Fruit fly (Drosophila melanogaster) whole organism, embryonic: Measurements from ENCODE around the gene CG7135.

Experiments used
- Awh ChIP-seq: fragments of 200-800 bp; sonication (Bioruptor generic); IDR thresholded peaks from 2 replicates; pipeline ENCODE4, ENCODE4 v1.3.6; 2022; ENCODE audit warnings: missing biosample characterization, missing genetic modification characterization
- B-H1 ChIP-seq: fragments of 200-800 bp; sonication (Bioruptor generic); IDR thresholded peaks from 3 replicates; pipeline ENCODE4 v1.3.6; 2022; ENCODE audit warnings: missing biosample characterization, missing genetic modification characterization
- BEAF-32 ChIP-seq: fragments of 200-800 bp; sonication (Bioruptor generic); optimal IDR thresholded peaks from 3 replicates; lab custom pipeline; 2017; ENCODE audit warnings: missing biosample characterization, missing genetic modification characterization, mild to moderate bottlenecking, moderate library complexity, missing genetic modification reagents
- CG10959 ChIP-seq: fragments of 200-800 bp; sonication (Bioruptor generic); IDR thresholded peaks from 2 replicates; pipeline ENCODE4 v1.3.6; 2022; ENCODE audit warnings: missing biosample characterization, missing genetic modification characterization
- CG11695 ChIP-seq: fragments of 200-800 bp; sonication (Bioruptor generic); IDR thresholded peaks from 3 replicates; pipeline ENCODE4 v1.3.6; 2022; ENCODE audit warnings: missing biosample characterization, missing genetic modification characterization
- CG12071 ChIP-seq: fragments of 200-800 bp; sonication (Bioruptor generic); optimal IDR thresholded peaks from 3 replicates; lab custom pipeline; 2018; ENCODE audit warnings: missing biosample characterization, mild to moderate bottlenecking, missing genetic modification characterization
- CG12659 ChIP-seq: fragments of 200-800 bp; sonication (Bioruptor generic); optimal IDR thresholded peaks from 3 replicates; lab custom pipeline; 2017; ENCODE audit warnings: mild to moderate bottlenecking, missing biosample characterization, missing genetic modification reagents, missing genetic modification characterization
- CG14441 ChIP-seq: fragments of 200-800 bp; sonication (Bioruptor generic); IDR thresholded peaks from 2 replicates; pipeline ENCODE4 v1.3.6; 2022; ENCODE audit warnings: missing biosample characterization, missing genetic modification characterization
- CG15479 ChIP-seq: fragments of 200-800 bp; sonication (Bioruptor generic); optimal IDR thresholded peaks from 3 replicates; lab custom pipeline; 2019; ENCODE audit warnings: missing biosample characterization, mild to moderate bottlenecking, missing genetic modification characterization, moderate library complexity
- CG15514 ChIP-seq: fragments of 200-800 bp; sonication (Bioruptor generic); optimal IDR thresholded peaks from 3 replicates; lab custom pipeline; 2017; ENCODE audit warnings: missing biosample characterization, missing genetic modification characterization, mild to moderate bottlenecking, moderate library complexity, missing genetic modification reagents
- CG1603 ChIP-seq: fragments of 200-800 bp; sonication (Bioruptor generic); optimal IDR thresholded peaks from 2 replicates; lab custom pipeline; 2019; ENCODE audit warnings: missing biosample characterization, mild to moderate bottlenecking, missing genetic modification characterization, moderate library complexity
- CG16813 ChIP-seq: fragments of 200-800 bp; sonication (Bioruptor generic); IDR thresholded peaks from 3 replicates; pipeline ENCODE4 v1.3.6; 2022; ENCODE audit warnings: missing biosample characterization, missing genetic modification characterization; ENCODE audit not compliant: partially characterized antibody
- CG17568 ChIP-seq: fragments of 200-800 bp; sonication (Bioruptor generic); optimal IDR thresholded peaks from 2 replicates; lab custom pipeline; 2018; ENCODE audit warnings: missing biosample characterization, mild to moderate bottlenecking, missing genetic modification characterization, moderate library complexity
- CG17829 ChIP-seq: fragments of 200-800 bp; optimal IDR thresholded peaks from 2 replicates; lab custom pipeline; 2019; ENCODE audit warnings: missing biosample characterization, mild to moderate bottlenecking, missing genetic modification characterization, moderate library complexity
- CG18262 ChIP-seq: fragments of 200-800 bp; optimal IDR thresholded peaks from 3 replicates; lab custom pipeline; 2019; ENCODE audit warnings: missing biosample characterization, mild to moderate bottlenecking, missing genetic modification characterization, moderate library complexity
- CG2116 ChIP-seq: fragments of 200-800 bp; sonication (Bioruptor generic); optimal IDR thresholded peaks from 3 replicates; lab custom pipeline; 2018; ENCODE audit warnings: missing biosample characterization, mild to moderate bottlenecking, missing genetic modification characterization
- CG31388 ChIP-seq: fragments of 200-800 bp; sonication (Bioruptor generic); optimal IDR thresholded peaks from 2 replicates; lab custom pipeline; 2016; ENCODE audit warnings: missing biosample characterization, missing genetic modification characterization
- CG5953 ChIP-seq: fragments of 200-800 bp; sonication (Bioruptor generic); IDR thresholded peaks from 2 replicates; pipeline ENCODE4 v1.3.6; 2022; ENCODE audit warnings: missing biosample characterization, missing genetic modification characterization
- CG8089 ChIP-seq: fragments of 200-800 bp; sonication (Bioruptor generic); optimal IDR thresholded peaks from 3 replicates; lab custom pipeline; 2016; ENCODE audit warnings: missing biosample characterization, missing genetic modification characterization
- CG9609 ChIP-seq: fragments of 200-800 bp; sonication (Bioruptor generic); optimal IDR thresholded peaks from 3 replicates; lab custom pipeline; 2016; ENCODE audit warnings: missing biosample characterization, missing genetic modification characterization
- CHES-1-like ChIP-seq: fragments of 200-800 bp; sonication (Bioruptor generic); optimal IDR thresholded peaks from 2 replicates; lab custom pipeline; 2016; ENCODE audit warnings: missing biosample characterization, missing genetic modification characterization
- D19A ChIP-seq: fragments of 200-800 bp; optimal IDR thresholded peaks from 3 replicates; lab custom pipeline; 2019; ENCODE audit warnings: missing biosample characterization, mild to moderate bottlenecking, missing genetic modification characterization, moderate library complexity
- Dfd ChIP-seq, 2 experiments: fragments of >200 bp; optimal IDR thresholded peaks; 2 replicates each; lab custom pipeline; 2017; ENCODE audit warnings: missing biosample characterization in 2 of 2, missing genetic modification characterization in 2 of 2
- Dp ChIP-seq: fragments of 200-800 bp; sonication (Bioruptor generic); optimal IDR thresholded peaks from 2 replicates; lab custom pipeline; 2018; ENCODE audit warnings: missing biosample characterization, mild to moderate bottlenecking, missing genetic modification characterization, moderate library complexity
- Fer3 ChIP-seq: fragments of 200-800 bp; sonication (Bioruptor generic); optimal IDR thresholded peaks from 2 replicates; lab custom pipeline; 2018; ENCODE audit warnings: missing biosample characterization, mild to moderate bottlenecking, missing genetic modification characterization, moderate library complexity
- HLHmδ ChIP-seq: fragments of 200-800 bp; sonication (Bioruptor generic); optimal IDR thresholded peaks from 2 replicates; lab custom pipeline; 2018; ENCODE audit warnings: missing biosample characterization, mild to moderate bottlenecking, missing genetic modification characterization, moderate library complexity
- Hr39 ChIP-seq: fragments of >200 bp; optimal IDR thresholded peaks from 2 replicates; lab custom pipeline; 2017
- Lhr ChIP-seq: fragments of 200-800 bp; sonication (Bioruptor generic); optimal IDR thresholded peaks from 3 replicates; lab custom pipeline; 2017; ENCODE audit warnings: mild to moderate bottlenecking, missing biosample characterization, missing genetic modification reagents, missing genetic modification characterization
- Lpt ChIP-seq: fragments of >200 bp; optimal IDR thresholded peaks from 2 replicates; lab custom pipeline; 2018; ENCODE audit warnings: missing biosample characterization, missing genetic modification characterization
- MESR4 ChIP-seq: fragments of 200-800 bp; sonication (Bioruptor generic); optimal IDR thresholded peaks from 2 replicates; lab custom pipeline; 2018; ENCODE audit warnings: missing biosample characterization, mild to moderate bottlenecking, missing genetic modification characterization, moderate library complexity
- Med ChIP-seq: fragments of 200-800 bp; sonication (Bioruptor generic); peaks from one replicate; lab custom pipeline; 2016; ENCODE audit warnings: missing biosample characterization, missing genetic modification characterization, mild to moderate bottlenecking, inconsistent platforms, moderate library complexity
- Six4 ChIP-seq: fragments of 200-800 bp; sonication (Bioruptor generic); optimal IDR thresholded peaks from 2 replicates; lab custom pipeline; 2016; ENCODE audit warnings: missing biosample characterization, missing genetic modification characterization
- Sry-δ ChIP-seq: fragments of 200-800 bp; sonication (Bioruptor generic); optimal IDR thresholded peaks from 2 replicates; lab custom pipeline; 2016; ENCODE audit warnings: missing biosample characterization, missing genetic modification characterization
- Tbp ChIP-seq: fragments of >200 bp; optimal IDR thresholded peaks from 2 replicates; lab custom pipeline; 2018; ENCODE audit warnings: missing biosample characterization, missing genetic modification characterization
- Trl ChIP-seq, 3 experiments: fragments of >200 bp in 2 of 3; fragments of 200-800 bp in 1 of 3; sonication (Bioruptor generic) in 1 of 3; optimal IDR thresholded peaks; 2 replicates in 1 of 3; 3 replicates in 2 of 3; lab custom pipeline; 2016 to 2017; ENCODE audit warnings: missing biosample characterization in 1 of 3, missing genetic modification characterization in 1 of 3
- ash1 ChIP-seq: fragments of 200-800 bp; sonication (Bioruptor generic); optimal IDR thresholded peaks from 2 replicates; lab custom pipeline; 2018; ENCODE audit warnings: missing biosample characterization, mild to moderate bottlenecking, missing genetic modification characterization
- bbx ChIP-seq: fragments of 200-800 bp; sonication (Bioruptor generic); IDR thresholded peaks from 2 replicates; pipeline ENCODE4 v1.3.6; 2022; ENCODE audit warnings: missing biosample characterization, missing genetic modification characterization; ENCODE audit not compliant: partially characterized antibody
- bcd ChIP-seq: fragments of 200-800 bp; sonication (Bioruptor generic); optimal IDR thresholded peaks from 2 replicates; lab custom pipeline; 2017; ENCODE audit warnings: missing biosample characterization, mild to moderate bottlenecking, missing genetic modification characterization
- dm ChIP-seq: fragments of 200-800 bp; sonication (Bioruptor generic); optimal IDR thresholded peaks from 3 replicates; lab custom pipeline; 2016; ENCODE audit warnings: missing biosample characterization, missing genetic modification characterization
- ewg ChIP-seq: fragments of 200-800 bp; sonication (Bioruptor generic); optimal IDR thresholded peaks from 3 replicates; lab custom pipeline; 2017; ENCODE audit warnings: mild to moderate bottlenecking, missing biosample characterization, missing genetic modification reagents, missing genetic modification characterization
- fd64A ChIP-seq: fragments of 200-800 bp; sonication (Bioruptor generic); optimal IDR thresholded peaks from 3 replicates; lab custom pipeline; 2018; ENCODE audit warnings: missing biosample characterization, mild to moderate bottlenecking, missing genetic modification characterization
- hb ChIP-seq: fragments of 200-800 bp; sonication (Bioruptor generic); IDR thresholded peaks from 3 replicates; pipeline ENCODE4 v1.3.6; 2022; ENCODE audit warnings: missing biosample characterization, missing genetic modification characterization; ENCODE audit not compliant: partially characterized antibody
- knrl ChIP-seq: fragments of 200-800 bp; sonication (Bioruptor generic); IDR thresholded peaks from 3 replicates; pipeline ENCODE4 v1.3.6; 2022; ENCODE audit warnings: missing biosample characterization, missing genetic modification characterization; ENCODE audit not compliant: partially characterized antibody
- mam ChIP-seq: fragments of 200-800 bp; sonication (Bioruptor generic); optimal IDR thresholded peaks from 3 replicates; lab custom pipeline; 2016; ENCODE audit warnings: missing biosample characterization, missing genetic modification characterization
- phol ChIP-seq: fragments of 200-800 bp; sonication (Bioruptor generic); optimal IDR thresholded peaks from 3 replicates; lab custom pipeline; 2018; ENCODE audit warnings: missing biosample characterization, mild to moderate bottlenecking, missing genetic modification characterization, moderate library complexity
- row ChIP-seq: fragments of 200-800 bp; sonication (Bioruptor generic); IDR thresholded peaks from 3 replicates; pipeline ENCODE4 v1.3.6; 2022; ENCODE audit warnings: missing biosample characterization, missing genetic modification characterization
- sc ChIP-seq, 3 experiments: fragments of >200 bp in 2 of 3; fragments of 200-800 bp in 1 of 3; sonication (Bioruptor generic) in 1 of 3; optimal IDR thresholded peaks; 2 replicates in 2 of 3; 3 replicates in 1 of 3; lab custom pipeline; 2017; ENCODE audit warnings: mild to moderate bottlenecking in 1 of 3, missing biosample characterization in 1 of 3, missing genetic modification characterization in 1 of 3, missing genetic modification reagents in 1 of 3

Gene CG7135

dm6 chrX:18136910-18137849, 33.7 kb downstream of the CG7135 start, which contains the start of gene ari-1 (continued):
- no peak for TF ChIP-seq CG11695 (GFP tag; lab: Robert Waterston, UW)
- TF ChIP-seq phol (tag; lab: Kevin White, UChicago) = no peak
- no peak for TF ChIP-seq CG17568 (GFP tag; lab: Kevin White, UChicago)
- TF ChIP-seq CG17829 = peak; percentile 5
- TF ChIP-seq D19A (tag; lab: Kevin White, UChicago) = no peak
- peak; percentile 58 for TF ChIP-seq CG1603
- peak; percentile 76 for TF ChIP-seq Med
- TF ChIP-seq CG5953 = no peak
- peak; percentile 41; the same call in 2 of the 3 replicates for TF ChIP-seq knrl (GFP tag; lab: Robert Waterston, UW)
- no peak for TF ChIP-seq Lhr (GFP tag; lab: Kevin White, UChicago)
- TF ChIP-seq CG15479 (GFP tag; lab: Kevin White, UChicago) = no peak
- TF ChIP-seq BEAF-32 = peak; percentile 54
- peak; percentile 46 for TF ChIP-seq CG16813 (GFP tag; lab: Robert Waterston, UW)
- TF ChIP-seq bcd (GFP tag; lab: Kevin White, UChicago) = no peak
- TF ChIP-seq CG12659 = peak; percentile 31
- TF ChIP-seq hb = 0 out of 3 replicates have a peak, but pooled peaks have one; percentile 55
- TF ChIP-seq dm = no peak
- TF ChIP-seq HLHmδ (GFP tag; lab: Kevin White, UChicago) = no peak
- TF ChIP-seq Fer3 = no peak
- no peak for TF ChIP-seq Dfd (GFP tag; optimal IDR thresholded peaks at IDR 0.05; lab: Kevin White, UChicago)
- peak; percentile 56 for TF ChIP-seq row
- no peak for TF ChIP-seq CG9609
- TF ChIP-seq ewg (GFP tag; lab: Kevin White, UChicago) = peak; percentile 62
- TF ChIP-seq CG8089 (GFP tag; lab: Kevin White, UChicago) = no peak
- TF ChIP-seq CG31388 = no peak
- TF ChIP-seq CHES-1-like (GFP tag; lab: Kevin White, UChicago) = no peak
- TF ChIP-seq CG18262 (tag; lab: Kevin White, UChicago) = no peak
- no peak for TF ChIP-seq Lpt (GFP tag; lab: Kevin White, UChicago)
- TF ChIP-seq Awh = no peak
- peak; percentile 41 to 69 for TF ChIP-seq Trl (optimal IDR thresholded peaks at IDR 0.05; lab: Kevin White, UChicago)
- no peak for TF ChIP-seq Trl (GFP tag; optimal IDR thresholded peaks at IDR 0.05; lab: Kevin White, UChicago)
- peak; percentile 10 for TF ChIP-seq Sry-δ (GFP tag; lab: Kevin White, UChicago)
- TF ChIP-seq sc (optimal IDR thresholded peaks at IDR 0.05; lab: Kevin White, UChicago) = no peak
- no peak for TF ChIP-seq sc (GFP tag; optimal IDR thresholded peaks at IDR 0.05; lab: Kevin White, UChicago)
- no peak for TF ChIP-seq CG10959 (GFP tag; lab: Robert Waterston, UW)
- peak; percentile 36 for TF ChIP-seq CG2116 (GFP tag; lab: Kevin White, UChicago)
- TF ChIP-seq CG15514 = peak; percentile 57
- TF ChIP-seq ash1 (GFP tag; lab: Kevin White, UChicago) = no peak
- no peak for TF ChIP-seq Dp
- TF ChIP-seq mam (GFP tag; lab: Kevin White, UChicago) = no peak
- TF ChIP-seq Six4 (GFP tag; lab: Kevin White, UChicago) = no peak
- TF ChIP-seq CG12071 (GFP tag; lab: Kevin White, UChicago) = no peak
- peak; percentile 90 for TF ChIP-seq MESR4 (GFP tag; lab: Kevin White, UChicago)
- TF ChIP-seq fd64A (GFP tag; lab: Kevin White, UChicago) = no peak
- no peak for TF ChIP-seq Tbp
- TF ChIP-seq bbx (GFP tag; lab: Robert Waterston, UW) = no peak
- no peak for TF ChIP-seq B-H1 (GFP tag; lab: Robert Waterston, UW)
- no peak for TF ChIP-seq CG14441 (GFP tag; lab: Robert Waterston, UW)
- no peak for TF ChIP-seq Hr39
